Worm (Caenorhabditis elegans) whole organism, L2 larva: Measurements from ENCODE around the gene btf-1.

Experiments used
- C34F6.9 ChIP-seq: fragments of 150-350 bp; optimal IDR thresholded peaks from 2 replicates; lab custom pipeline; 2014; ENCODE audit warnings: missing biosample characterization, missing genetic modification characterization
- F13H6.1 ChIP-seq: sonication (generic microtip); optimal IDR thresholded peaks from 2 replicates; lab custom pipeline; 2016; ENCODE audit warnings: missing genetic modification characterization, missing compliant biosample characterization
- R02D3.7 ChIP-seq: fragments of 150-350 bp; optimal IDR thresholded peaks from 2 replicates; lab custom pipeline; 2014; ENCODE audit warnings: missing biosample characterization, missing genetic modification characterization
- Y55F3AM.14 ChIP-seq: fragments of 200-800 bp; sonication (Bioruptor generic); optimal IDR thresholded peaks from 2 replicates; lab custom pipeline; 2018; ENCODE audit warnings: mild to moderate bottlenecking, missing genetic modification characterization, missing compliant biosample characterization
- alr-1 ChIP-seq: fragments of 150-350 bp; optimal IDR thresholded peaks from 2 replicates; lab custom pipeline; 2014; ENCODE audit warnings: missing biosample characterization, missing genetic modification characterization
- blmp-1 ChIP-seq: sonication (generic microtip); optimal IDR thresholded peaks from 2 replicates; lab custom pipeline; 2017; ENCODE audit warnings: missing genetic modification characterization, mild to moderate bottlenecking, missing compliant biosample characterization, antibody characterized with exemption, moderate library complexity; ENCODE audit not compliant: insufficient read depth
- ceh-16 ChIP-seq: fragments of 150-350 bp; optimal IDR thresholded peaks from 2 replicates; lab custom pipeline; 2014; ENCODE audit warnings: missing biosample characterization, missing genetic modification characterization
- ceh-82 ChIP-seq: fragments of 150-350 bp; optimal IDR thresholded peaks from 2 replicates; lab custom pipeline; 2014; ENCODE audit warnings: missing biosample characterization, missing genetic modification characterization
- crh-2 ChIP-seq: sonication (generic microtip); optimal IDR thresholded peaks from 2 replicates; lab custom pipeline; 2017; ENCODE audit warnings: missing biosample characterization, missing genetic modification characterization
- dmd-4 ChIP-seq: sonication (generic microtip); optimal IDR thresholded peaks from 2 replicates; lab custom pipeline; 2017; ENCODE audit warnings: missing biosample characterization, missing genetic modification characterization
- egl-27 ChIP-seq: sonication (generic microtip); optimal IDR thresholded peaks from 3 replicates; lab custom pipeline; 2017; ENCODE audit warnings: missing biosample characterization, missing genetic modification reagents, missing genetic modification characterization
- elt-1 ChIP-seq: fragments of 150-350 bp; optimal IDR thresholded peaks from 2 replicates; lab custom pipeline; 2014; ENCODE audit warnings: missing biosample characterization, missing genetic modification characterization
- elt-3 ChIP-seq: sonication (generic microtip); optimal IDR thresholded peaks from 2 replicates; lab custom pipeline; 2017; ENCODE audit warnings: missing biosample characterization, missing genetic modification characterization
- fos-1 ChIP-seq: fragments of 150-350 bp; optimal IDR thresholded peaks from 2 replicates; lab custom pipeline; 2014; ENCODE audit warnings: missing biosample characterization, missing genetic modification characterization
- gmeb-1 ChIP-seq: fragments of 150-350 bp; optimal IDR thresholded peaks from 2 replicates; lab custom pipeline; 2014; ENCODE audit warnings: missing biosample characterization, missing genetic modification characterization
- lin-11 ChIP-seq: fragments of 150-350 bp; sonication (generic microtip); optimal IDR thresholded peaks from 2 replicates; lab custom pipeline; 2014; ENCODE audit warnings: missing biosample characterization, missing genetic modification characterization, inconsistent platforms, mixed read lengths
- lin-13 ChIP-seq: fragments of 150-350 bp; optimal IDR thresholded peaks from 2 replicates; lab custom pipeline; 2014; ENCODE audit warnings: missing biosample characterization, missing genetic modification reagents, missing genetic modification characterization
- lsy-2 ChIP-seq, 2 experiments: fragments of 150-350 bp in 1 of 2; sonication (generic microtip) in 1 of 2; optimal IDR thresholded peaks; 2 replicates each; lab custom pipeline; 2014 to 2017; ENCODE audit warnings: missing biosample characterization in 2 of 2, missing genetic modification characterization in 2 of 2
- mab-5 ChIP-seq: fragments of 150-350 bp; optimal IDR thresholded peaks from 2 replicates; lab custom pipeline; 2014; ENCODE audit warnings: missing biosample characterization, missing genetic modification characterization
- mbf-1 ChIP-seq: sonication (generic microtip); optimal IDR thresholded peaks from 2 replicates; lab custom pipeline; 2017; ENCODE audit warnings: missing biosample characterization, missing genetic modification characterization
- mdl-1 ChIP-seq, 2 experiments: fragments of 150-350 bp in 1 of 2; sonication (generic microtip) in 1 of 2; optimal IDR thresholded peaks; 2 replicates each; lab custom pipeline; 2017; ENCODE audit warnings: missing biosample characterization in 2 of 2, missing genetic modification characterization in 2 of 2
- nhr-10 ChIP-seq: sonication (generic microtip); optimal IDR thresholded peaks from 2 replicates; lab custom pipeline; 2017; ENCODE audit warnings: missing biosample characterization, missing genetic modification characterization
- nhr-11 ChIP-seq: fragments of 150-350 bp; optimal IDR thresholded peaks from 2 replicates; lab custom pipeline; 2014; ENCODE audit warnings: missing biosample characterization, missing genetic modification characterization
- nhr-12 ChIP-seq: fragments of 150-350 bp; optimal IDR thresholded peaks from 2 replicates; lab custom pipeline; 2014; ENCODE audit warnings: missing biosample characterization, missing genetic modification characterization
- nhr-129 ChIP-seq: fragments of 150-350 bp; optimal IDR thresholded peaks from 2 replicates; lab custom pipeline; 2014; ENCODE audit warnings: missing biosample characterization, missing genetic modification characterization
- nhr-21 ChIP-seq: fragments of 150-350 bp; optimal IDR thresholded peaks from 2 replicates; lab custom pipeline; 2014; ENCODE audit warnings: missing biosample characterization, missing genetic modification characterization
- nhr-23 ChIP-seq: fragments of 150-350 bp; optimal IDR thresholded peaks from 2 replicates; lab custom pipeline; 2014; ENCODE audit warnings: missing biosample characterization, missing genetic modification reagents, missing genetic modification characterization
- nhr-237 ChIP-seq: fragments of 150-350 bp; optimal IDR thresholded peaks from 2 replicates; lab custom pipeline; 2014; ENCODE audit warnings: missing biosample characterization, missing genetic modification characterization
- nhr-25 ChIP-seq: fragments of 150-350 bp; sonication (generic microtip); optimal IDR thresholded peaks from 3 replicates; lab custom pipeline; 2014; ENCODE audit warnings: missing biosample characterization, missing genetic modification characterization
- nhr-6 ChIP-seq: fragments of 150-350 bp; optimal IDR thresholded peaks from 2 replicates; lab custom pipeline; 2014; ENCODE audit warnings: missing biosample characterization, missing genetic modification characterization
- nhr-77 ChIP-seq: fragments of 150-350 bp; optimal IDR thresholded peaks from 2 replicates; lab custom pipeline; 2014; ENCODE audit warnings: missing biosample characterization, missing genetic modification characterization
- peb-1 ChIP-seq: fragments of 150-350 bp; optimal IDR thresholded peaks from 2 replicates; lab custom pipeline; 2014; ENCODE audit warnings: missing biosample characterization, missing genetic modification characterization
- sem-4 ChIP-seq: fragments of 150-350 bp; optimal IDR thresholded peaks from 2 replicates; lab custom pipeline; 2014; ENCODE audit warnings: missing biosample characterization, missing genetic modification reagents, missing genetic modification characterization
- skn-1 ChIP-seq: sonication (generic microtip); optimal IDR thresholded peaks from 2 replicates; lab custom pipeline; 2017; ENCODE audit warnings: missing biosample characterization, missing genetic modification characterization
- sma-3 ChIP-seq: sonication (generic microtip); optimal IDR thresholded peaks from 2 replicates; lab custom pipeline; 2016; ENCODE audit warnings: missing genetic modification reagents, missing genetic modification characterization, missing compliant biosample characterization
- sma-9 ChIP-seq, 2 experiments: fragments of 150-350 bp in 1 of 2; sonication (generic microtip) in 1 of 2; optimal IDR thresholded peaks; 2 replicates each; lab custom pipeline; 2014 to 2016; ENCODE audit warnings: missing genetic modification characterization in 2 of 2, mild to moderate bottlenecking in 1 of 2, missing biosample characterization in 1 of 2, missing compliant biosample characterization in 1 of 2, missing genetic modification reagents in 1 of 2, moderate library complexity in 1 of 2
- snpc-4 ChIP-seq: fragments of 150-350 bp; optimal IDR thresholded peaks from 2 replicates; lab custom pipeline; 2014; ENCODE audit warnings: missing biosample characterization, missing genetic modification characterization
- unc-55 ChIP-seq: fragments of 150-350 bp; sonication (generic microtip); optimal IDR thresholded peaks from 3 replicates; lab custom pipeline; 2014; ENCODE audit warnings: missing biosample characterization, missing genetic modification reagents, missing genetic modification characterization
- unc-62 ChIP-seq: fragments of 150-350 bp; optimal IDR thresholded peaks from 2 replicates; lab custom pipeline; 2014; ENCODE audit warnings: missing biosample characterization, missing genetic modification reagents, missing genetic modification characterization
- zag-1 ChIP-seq: fragments of 150-350 bp; optimal IDR thresholded peaks from 2 replicates; lab custom pipeline; 2014; ENCODE audit warnings: missing biosample characterization, missing genetic modification characterization
- ztf-1 ChIP-seq: fragments of 200-800 bp; sonication (Bioruptor generic); conservative IDR thresholded peaks from 2 replicates; pipeline ENCODE4 v1.3.6; 2022; ENCODE audit warnings: missing genetic modification characterization, missing compliant biosample characterization
- ztf-11 ChIP-seq: sonication (generic microtip); optimal IDR thresholded peaks from 2 replicates; lab custom pipeline; 2017; ENCODE audit warnings: missing biosample characterization, missing genetic modification characterization
- ztf-4 ChIP-seq: fragments of 150-350 bp; optimal IDR thresholded peaks from 2 replicates; lab custom pipeline; 2014; ENCODE audit warnings: missing biosample characterization, missing genetic modification characterization

Gene btf-1

DNA sequence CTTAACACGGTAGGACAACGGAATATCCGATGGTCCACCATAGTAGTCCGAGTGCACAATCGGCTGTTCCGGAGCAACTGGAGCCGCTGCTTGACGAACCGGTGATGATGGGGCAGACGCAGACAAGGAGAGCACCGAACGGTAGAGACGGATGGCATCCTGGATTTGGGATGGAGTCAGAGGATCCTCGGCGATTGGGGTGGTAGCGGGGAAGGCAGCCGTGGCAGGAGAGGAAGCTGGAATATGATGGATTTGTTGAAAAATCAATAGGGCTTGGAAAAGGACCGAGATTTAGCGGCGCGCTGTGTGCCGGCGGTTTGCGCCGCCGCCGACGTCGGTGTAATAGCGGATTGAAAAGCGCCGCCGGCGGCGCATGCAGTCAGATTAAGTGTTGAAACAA is 47.6 kb upstream of the btf-1 start:
- no peak for TF ChIP-seq ceh-82 (tag; lab: Kevin White, UChicago)
- no peak for TF ChIP-seq zag-1 (tag; lab: Kevin White, UChicago)
- TF ChIP-seq Y55F3AM.14 (GFP tag; lab: Kevin White, UChicago) = no peak
- TF ChIP-seq F13H6.1 (tag; lab: Kevin White, UChicago) = no peak
- TF ChIP-seq mdl-1 (tag; optimal IDR thresholded peaks at IDR 0.05; lab: Kevin White, UChicago) = no peak
- no peak for TF ChIP-seq skn-1 (tag; lab: Kevin White, UChicago)

DNA sequence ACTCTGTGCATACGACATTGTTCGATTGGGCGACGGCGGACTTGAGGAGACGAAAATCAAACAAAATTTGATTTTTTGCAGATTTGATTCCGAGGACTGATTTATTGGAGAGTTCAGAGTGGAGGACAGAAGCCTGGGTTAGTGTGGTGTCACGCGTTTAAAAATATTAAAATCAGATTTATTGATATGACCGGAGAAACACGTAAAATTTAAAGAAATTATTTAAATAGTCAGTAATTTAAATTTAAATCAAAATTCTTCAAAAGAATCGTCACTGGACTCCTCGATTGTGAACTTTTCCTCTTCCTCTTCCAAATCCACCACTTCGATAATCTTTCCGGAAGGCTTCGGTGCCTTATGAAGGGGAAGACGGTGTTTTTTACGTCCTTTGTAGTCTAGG is 46.7 kb upstream of the btf-1 start, which contains the start of gene spe-18:
TSS of gene spe-18 (minus strand) at position 101 of the 400 bp plus-strand sequence.
- TF ChIP-seq R02D3.7 (no peak), sma-3 (no peak), fos-1 (no peak), dmd-4 (tag; lab: Kevin White, UChicago) (no peak), sem-4 (tag; lab: Kevin White, UChicago) (no peak), skn-1 (tag; lab: Kevin White, UChicago) (no peak), nhr-23 (tag; lab: Kevin White, UChicago) (no peak), ceh-16 (tag; lab: Kevin White, UChicago) (no peak), snpc-4 (no peak), egl-27 (tag; lab: Kevin White, UChicago) (no peak), unc-55 (no peak), elt-3 (tag; lab: Kevin White, UChicago) (no peak), nhr-21 (tag; lab: Kevin White, UChicago) (no peak), ztf-4 (no peak), zag-1 (tag; lab: Kevin White, UChicago) (no peak), lin-13 (GFP tag; lab: Kevin White, UChicago) (no peak)

DNA sequence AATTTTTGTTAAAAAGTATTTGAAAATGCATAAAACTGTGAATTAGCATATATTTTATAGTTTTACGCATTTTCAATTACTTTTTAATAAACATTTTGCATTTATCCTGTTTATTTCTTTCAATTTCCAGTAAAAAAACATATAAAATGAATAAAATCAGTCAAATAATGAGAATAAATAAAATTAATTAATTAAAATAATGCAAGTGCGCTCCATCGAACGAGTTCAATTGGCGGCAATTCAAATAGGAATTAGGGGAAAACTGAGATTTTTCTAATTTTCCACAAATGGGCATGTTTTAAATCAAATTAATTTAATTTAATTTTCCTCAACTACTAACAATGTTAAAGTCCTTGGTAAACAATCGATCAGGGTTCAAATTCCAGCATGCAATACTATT is 43.9 kb upstream of the btf-1 start:
- TF ChIP-seq peb-1 (tag; lab: Kevin White, UChicago) = no peak
- TF ChIP-seq nhr-6 (tag; lab: Kevin White, UChicago) = no peak
- no peak for TF ChIP-seq nhr-12 (tag; lab: Kevin White, UChicago)
- no peak for TF ChIP-seq lsy-2 (tag; optimal IDR thresholded peaks at IDR 0.05; lab: Kevin White, UChicago)
- no peak for TF ChIP-seq unc-62 (GFP tag; lab: Kevin White, UChicago)
- TF ChIP-seq mbf-1 (tag; lab: Kevin White, UChicago) = no peak
- TF ChIP-seq nhr-23 (tag; lab: Kevin White, UChicago) = no peak
- no peak for TF ChIP-seq ztf-11 (tag; lab: Kevin White, UChicago)
- no peak for TF ChIP-seq mdl-1 (tag; optimal IDR thresholded peaks at IDR 0.05; lab: Kevin White, UChicago)
- no peak for TF ChIP-seq F13H6.1 (tag; lab: Kevin White, UChicago)
- TF ChIP-seq sma-9 (GFP tag; optimal IDR thresholded peaks at IDR 0.05; lab: Kevin White, UChicago) = no peak
- no peak for TF ChIP-seq sma-9 (tag; optimal IDR thresholded peaks at IDR 0.05; lab: Kevin White, UChicago)
- no peak for TF ChIP-seq elt-1
- no peak for TF ChIP-seq sma-3

DNA sequence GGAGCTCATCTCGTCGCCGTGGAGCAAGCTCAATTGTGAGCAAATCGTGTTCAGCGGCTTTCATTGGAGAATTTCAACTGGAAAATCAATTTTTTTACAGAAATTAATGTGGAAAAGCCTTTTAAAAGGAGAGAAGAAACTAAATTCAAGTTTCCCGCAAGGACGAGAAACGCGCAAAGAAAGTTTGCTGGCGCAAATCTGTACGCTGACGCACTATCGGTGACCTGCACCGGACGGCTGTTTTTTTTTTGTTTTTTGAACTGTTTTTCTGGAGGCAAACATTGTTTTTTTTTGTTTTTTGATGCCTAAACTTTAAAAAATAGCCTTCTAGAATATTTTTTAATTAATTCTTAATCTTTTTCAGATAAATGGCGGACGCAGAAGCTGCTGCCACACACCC is 43.0 kb upstream of the btf-1 start, which contains the start of the genes hpr-17 and F32A11.1:
TSS of gene hpr-17 (minus strand) at position 77 of the 400 bp plus-strand sequence.
TSS of gene F32A11.1 (plus strand) at position 359 of the 400 bp plus-strand sequence.
- TF ChIP-seq sma-3 (peak; percentile 76), nhr-77 (tag; lab: Kevin White, UChicago) (peak; percentile 36), ztf-4 (peak; percentile 21), egl-27 (tag; lab: Kevin White, UChicago) (peak; percentile 67), lsy-2 (tag; optimal IDR thresholded peaks at IDR 0.05; lab: Kevin White, UChicago) (peak; percentile 87 to 92), mab-5 (tag; lab: Kevin White, UChicago) (peak; percentile 70), dmd-4 (tag; lab: Kevin White, UChicago) (no peak), blmp-1 (tag; lab: Kevin White, UChicago) (peak; percentile 23), R02D3.7 (peak; percentile 55), ceh-82 (tag; lab: Kevin White, UChicago) (peak; percentile 61), sem-4 (tag; lab: Kevin White, UChicago) (peak; percentile 49), peb-1 (tag; lab: Kevin White, UChicago) (no peak), nhr-11 (tag; lab: Kevin White, UChicago) (no peak), gmeb-1 (tag; lab: Kevin White, UChicago) (peak; percentile 99), alr-1 (tag; lab: Kevin White, UChicago) (no peak), nhr-237 (tag; lab: Kevin White, UChicago) (peak; percentile 19), C34F6.9 (tag; lab: Kevin White, UChicago) (peak; percentile 90), mbf-1 (tag; lab: Kevin White, UChicago) (no peak), elt-1 (no peak), unc-55 (peak; percentile 94), lin-11 (peak; percentile 78), lin-13 (GFP tag; lab: Kevin White, UChicago) (peak; percentile 80), nhr-21 (tag; lab: Kevin White, UChicago) (peak; percentile 75), ztf-1 (GFP tag; lab: Robert Waterston, UW) (no peak), skn-1 (tag; lab: Kevin White, UChicago) (peak; percentile 2), F13H6.1 (tag; lab: Kevin White, UChicago) (peak; percentile 63), nhr-10 (tag; lab: Kevin White, UChicago) (peak; percentile 58), fos-1 (peak; percentile 56), crh-2 (tag; lab: Kevin White, UChicago) (peak; percentile 86), snpc-4 (peak; percentile 82), nhr-129 (peak; percentile 77), nhr-25 (peak; percentile 80), Y55F3AM.14 (GFP tag; lab: Kevin White, UChicago) (no peak), sma-9 (GFP tag; optimal IDR thresholded peaks at IDR 0.05; lab: Kevin White, UChicago) (peak; percentile 86), sma-9 (tag; optimal IDR thresholded peaks at IDR 0.05; lab: Kevin White, UChicago) (no peak)
